Fruit fly (Drosophila melanogaster) whole organism, adult: Measurements from ENCODE around the gene bora.

Experiments
- CG11617 ChIP-seq: fragments of 200-800 bp; sonication (Bioruptor generic); optimal IDR thresholded peaks from 2 replicates; lab custom pipeline; 2017; ENCODE audit warnings: mild to moderate bottlenecking, missing biosample characterization, missing genetic modification reagents, missing genetic modification characterization
- CG12768 ChIP-seq: fragments of 200-800 bp; sonication (Bioruptor generic); optimal IDR thresholded peaks from 2 replicates; lab custom pipeline; 2017; ENCODE audit warnings: missing biosample characterization, missing genetic modification characterization, mild to moderate bottlenecking, moderate library complexity, missing genetic modification reagents
- CG14711 ChIP-seq: fragments of 200-800 bp; sonication (Bioruptor generic); optimal IDR thresholded peaks from 2 replicates; lab custom pipeline; 2018; ENCODE audit warnings: missing biosample characterization, mild to moderate bottlenecking, missing genetic modification characterization, moderate library complexity
- CG1620 ChIP-seq: fragments of 200-800 bp; sonication (Bioruptor generic); optimal IDR thresholded peaks from 2 replicates; lab custom pipeline; 2016; ENCODE audit warnings: missing biosample characterization, missing genetic modification characterization
- CG33017 ChIP-seq: fragments of 200-800 bp; sonication (Bioruptor generic); optimal IDR thresholded peaks from 2 replicates; lab custom pipeline; 2018; ENCODE audit warnings: missing biosample characterization, mild to moderate bottlenecking, missing genetic modification characterization, moderate library complexity
- CG5204 ChIP-seq: fragments of 200-800 bp; sonication (Bioruptor generic); optimal IDR thresholded peaks from 2 replicates; lab custom pipeline; 2016; ENCODE audit warnings: missing biosample characterization, missing genetic modification characterization
- CG7045 ChIP-seq: fragments of 200-800 bp; sonication (Bioruptor generic); optimal IDR thresholded peaks from 2 replicates; lab custom pipeline; 2017; ENCODE audit warnings: missing biosample characterization, mild to moderate bottlenecking, missing genetic modification characterization
- CG7101 ChIP-seq: fragments of 200-800 bp; sonication (Bioruptor generic); optimal IDR thresholded peaks from 2 replicates; lab custom pipeline; 2018; ENCODE audit warnings: missing biosample characterization, mild to moderate bottlenecking, missing genetic modification characterization, moderate library complexity
- Clk ChIP-seq: fragments of 200-800 bp; sonication (Bioruptor generic); optimal IDR thresholded peaks from 2 replicates; lab custom pipeline; 2017; ENCODE audit warnings: missing biosample characterization, missing genetic modification characterization
- Crg-1 ChIP-seq: fragments of 200-800 bp; sonication (Bioruptor generic); optimal IDR thresholded peaks from 2 replicates; lab custom pipeline; 2016; ENCODE audit warnings: missing biosample characterization, missing genetic modification characterization
- Hr96 ChIP-seq: fragments of 200-800 bp; sonication (Bioruptor generic); optimal IDR thresholded peaks from 2 replicates; lab custom pipeline; 2016; ENCODE audit warnings: missing biosample characterization, missing genetic modification characterization
- Mnt ChIP-seq: fragments of 200-800 bp; sonication (Bioruptor generic); optimal IDR thresholded peaks from 2 replicates; lab custom pipeline; 2016; ENCODE audit warnings: missing biosample characterization, mild to moderate bottlenecking, missing genetic modification characterization
- bab1 ChIP-seq: fragments of 200-800 bp; sonication (Bioruptor generic); optimal IDR thresholded peaks from 3 replicates; lab custom pipeline; 2019; ENCODE audit warnings: missing biosample characterization, mild to moderate bottlenecking, missing genetic modification characterization, moderate library complexity
- cic ChIP-seq: fragments of 200-800 bp; sonication (Bioruptor generic); optimal IDR thresholded peaks from 2 replicates; lab custom pipeline; 2017; ENCODE audit warnings: missing biosample characterization, mild to moderate bottlenecking, missing genetic modification characterization, moderate library complexity
- cnc ChIP-seq, 2 experiments: fragments of >200 bp; optimal IDR thresholded peaks; 2 replicates each; lab custom pipeline; 2017
- kay ChIP-seq: fragments of 200-800 bp; sonication (Bioruptor generic); peaks from one replicate; lab custom pipeline; 2016; ENCODE audit warnings: missing biosample characterization, missing genetic modification characterization, borderline replicate concordance
- ovo ChIP-seq: fragments of 200-800 bp; sonication (Bioruptor generic); optimal IDR thresholded peaks from 2 replicates; lab custom pipeline; 2016; ENCODE audit warnings: missing biosample characterization, missing genetic modification characterization
- pad ChIP-seq: fragments of 200-800 bp; sonication (Bioruptor generic); optimal IDR thresholded peaks from 3 replicates; lab custom pipeline; 2017; ENCODE audit warnings: missing biosample characterization, missing genetic modification characterization, mild to moderate bottlenecking, moderate library complexity, missing genetic modification reagents
- tj ChIP-seq: fragments of 200-800 bp; sonication (Bioruptor generic); optimal IDR thresholded peaks from 3 replicates; lab custom pipeline; 2017; ENCODE audit warnings: missing biosample characterization, mild to moderate bottlenecking, missing genetic modification characterization, moderate library complexity
- toe ChIP-seq: fragments of 200-800 bp; sonication (Bioruptor generic); optimal IDR thresholded peaks from 2 replicates; lab custom pipeline; 2016; ENCODE audit warnings: missing biosample characterization, missing genetic modification characterization

Gene bora

DNA sequence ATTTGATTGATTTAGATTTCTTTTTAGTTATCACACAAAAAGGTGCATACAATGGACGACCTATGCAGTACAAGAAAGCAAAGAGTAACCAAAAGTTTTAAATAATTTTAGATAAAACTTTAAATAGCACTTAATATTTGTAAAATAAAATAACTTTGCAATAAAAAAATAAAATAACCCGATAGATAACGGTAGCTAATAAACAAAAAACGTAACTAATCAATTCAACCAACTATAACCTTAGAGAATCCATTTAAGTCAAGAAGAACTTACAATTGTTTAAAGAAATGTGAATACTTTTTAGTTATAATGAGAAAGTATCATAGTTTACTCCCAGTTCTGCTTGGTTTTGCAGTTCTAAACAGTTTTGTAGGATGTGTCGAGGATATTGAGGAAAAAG, 13.2 kb upstream of the bora start, which contains the start of gene CG32201:
Gene CG32201 (plus strand): TSS at position 301 of the 400 bp plus-strand sequence.
- TF ChIP-seq cic (GFP tag; lab: Kevin White, UChicago): no peak
- no peak for TF ChIP-seq Crg-1 (GFP tag; lab: Kevin White, UChicago)
- TF ChIP-seq CG33017 (tag; lab: Kevin White, UChicago): no peak
- no peak for TF ChIP-seq CG5204 (GFP tag; lab: Kevin White, UChicago)
- TF ChIP-seq cnc (optimal IDR thresholded peaks at IDR 0.05; lab: Kevin White, UChicago): no peak
- TF ChIP-seq bab1 (GFP tag; lab: Kevin White, UChicago): no peak
- TF ChIP-seq CG7045 (GFP tag; lab: Kevin White, UChicago): no peak
- no peak for TF ChIP-seq CG14711 (tag; lab: Kevin White, UChicago)
- TF ChIP-seq tj: no peak
- TF ChIP-seq CG7101 (tag; lab: Kevin White, UChicago): no peak
- no peak for TF ChIP-seq kay
- no peak for TF ChIP-seq Mnt (GFP tag; lab: Kevin White, UChicago)
- TF ChIP-seq CG12768 (GFP tag; lab: Kevin White, UChicago): no peak
- no peak for TF ChIP-seq toe

DNA sequence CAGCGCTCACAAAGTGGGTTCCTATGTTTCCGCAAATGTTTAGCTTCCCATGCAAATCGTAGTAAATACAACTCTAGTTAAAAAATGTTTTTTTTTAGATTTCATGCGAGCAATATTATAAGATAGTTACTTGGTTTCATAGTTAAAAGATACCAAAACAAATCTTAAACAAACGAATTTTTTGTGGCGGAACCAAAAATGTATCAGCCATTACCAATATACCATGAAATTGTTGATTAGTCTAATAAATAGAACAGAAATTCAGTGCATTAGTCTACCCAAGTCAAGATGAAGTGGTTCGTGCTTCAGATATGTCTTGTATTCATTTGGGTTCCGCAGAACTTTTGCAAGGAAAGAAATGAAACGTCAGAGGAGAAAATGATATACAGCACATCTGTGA, 10.9 kb upstream of the bora start, which contains the start of gene CG32199:
Gene CG32199 (plus strand): TSS at position 301 of the 400 bp plus-strand sequence.
- TF ChIP-seq CG14711 (tag; lab: Kevin White, UChicago): no peak
- TF ChIP-seq Clk (GFP tag; lab: Kevin White, UChicago): no peak
- TF ChIP-seq CG33017 (tag; lab: Kevin White, UChicago): no peak
- TF ChIP-seq cic (GFP tag; lab: Kevin White, UChicago): no peak
- no peak for TF ChIP-seq Crg-1 (GFP tag; lab: Kevin White, UChicago)
- TF ChIP-seq tj: no peak
- no peak for TF ChIP-seq toe
- TF ChIP-seq cnc (optimal IDR thresholded peaks at IDR 0.05; lab: Kevin White, UChicago): no peak
- TF ChIP-seq Hr96 (GFP tag; lab: Kevin White, UChicago): no peak
- no peak for TF ChIP-seq Mnt (GFP tag; lab: Kevin White, UChicago)
- TF ChIP-seq CG1620 (GFP tag; lab: Kevin White, UChicago): no peak
- TF ChIP-seq CG5204 (GFP tag; lab: Kevin White, UChicago): no peak
- no peak for TF ChIP-seq CG7045 (GFP tag; lab: Kevin White, UChicago)
- TF ChIP-seq pad (GFP tag; lab: Kevin White, UChicago): no peak
- no peak for TF ChIP-seq ovo
- no peak for TF ChIP-seq CG12768 (GFP tag; lab: Kevin White, UChicago)
- no peak for TF ChIP-seq kay
- no peak for TF ChIP-seq CG11617 (GFP tag; lab: Kevin White, UChicago)

DNA sequence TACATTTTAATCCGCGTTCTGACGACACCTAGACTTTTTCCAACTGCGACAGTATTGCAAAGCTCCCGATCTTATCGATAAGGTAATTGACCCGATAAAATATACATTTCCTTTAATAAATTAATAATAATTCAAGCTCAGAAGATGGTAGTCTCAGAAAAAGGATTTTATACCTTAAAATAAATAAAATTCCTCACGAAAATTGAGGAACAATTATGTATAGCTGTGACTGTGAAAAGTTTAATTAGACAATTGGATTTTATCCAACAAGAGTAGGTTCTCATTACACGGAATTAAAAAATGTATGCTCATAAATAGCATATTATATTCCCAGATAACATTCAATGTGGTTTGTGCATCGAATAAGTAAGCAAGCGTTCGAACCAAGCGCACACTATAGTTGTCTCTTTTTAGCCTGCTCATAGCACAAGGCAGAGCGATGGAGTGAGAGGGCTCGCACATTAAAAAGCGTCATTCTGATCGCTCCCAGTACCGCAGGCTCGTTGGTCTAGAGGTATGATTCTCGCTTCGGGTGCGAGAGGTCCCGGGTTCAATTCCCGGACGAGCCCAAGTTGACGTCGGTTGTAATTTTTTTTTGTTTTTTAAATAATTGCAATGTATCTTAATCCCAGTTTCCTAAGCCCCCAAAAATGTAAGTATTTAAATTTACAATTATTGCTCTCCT, 4.5 kb upstream of the bora start, which contains the start of the genes CG13380 and CG4174:
Gene CG13380 (minus strand): TSS at position 51 of the 685 bp plus-strand sequence.
Gene CG4174 (minus strand): TSS at position 51 of the 685 bp plus-strand sequence.
- peak; percentile 47 for TF ChIP-seq bab1 (GFP tag; lab: Kevin White, UChicago)
- no peak for TF ChIP-seq kay
- TF ChIP-seq pad (GFP tag; lab: Kevin White, UChicago): peak; percentile 11

DNA sequence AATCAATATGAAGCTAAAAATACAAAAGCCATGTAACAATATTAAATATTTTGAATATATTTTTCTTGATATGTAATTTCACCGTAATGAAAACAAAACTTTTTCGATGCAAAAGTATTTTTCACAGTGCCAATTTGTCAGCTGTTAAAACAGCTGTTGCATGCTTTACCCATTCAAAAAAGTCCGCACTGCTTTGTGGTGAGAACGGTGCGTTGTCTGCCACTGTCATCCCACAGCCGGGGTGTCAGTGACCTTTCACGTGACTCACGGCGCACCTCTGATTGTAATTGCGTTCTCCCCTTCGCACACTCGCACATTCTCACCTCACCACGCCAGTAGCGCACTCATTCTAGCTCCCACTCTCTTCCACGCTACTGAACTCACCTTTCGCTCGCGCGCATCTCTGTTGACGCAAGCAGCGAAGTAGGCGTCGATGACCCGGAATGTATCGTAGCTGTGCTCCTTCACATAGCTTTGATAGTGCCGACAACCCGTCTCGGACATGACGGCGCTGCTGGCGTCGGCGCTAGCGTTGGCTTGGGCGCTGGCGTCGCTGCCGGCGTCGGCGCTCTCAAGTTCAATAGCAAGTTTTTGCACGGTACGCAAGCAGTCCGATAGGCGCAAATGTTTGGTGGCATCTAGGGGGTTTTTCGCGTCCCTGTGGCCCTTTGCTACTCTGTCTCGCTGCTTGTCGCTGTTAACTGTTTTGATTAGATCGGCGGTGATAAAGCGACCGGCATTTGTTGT, 1.3 kb upstream of the bora start:
- TF ChIP-seq CG5204 (GFP tag; lab: Kevin White, UChicago) (no peak), Crg-1 (GFP tag; lab: Kevin White, UChicago) (no peak), CG1620 (GFP tag; lab: Kevin White, UChicago) (no peak), Hr96 (GFP tag; lab: Kevin White, UChicago) (peak; percentile 30), CG14711 (tag; lab: Kevin White, UChicago) (no peak), CG33017 (tag; lab: Kevin White, UChicago) (no peak), CG12768 (GFP tag; lab: Kevin White, UChicago) (no peak), Mnt (GFP tag; lab: Kevin White, UChicago) (no peak), Clk (GFP tag; lab: Kevin White, UChicago) (no peak), cnc (optimal IDR thresholded peaks at IDR 0.05; lab: Kevin White, UChicago) (no peak), kay (no peak), tj (no peak), toe (no peak), CG7101 (tag; lab: Kevin White, UChicago) (peak; percentile 26), ovo (no peak), pad (GFP tag; lab: Kevin White, UChicago) (peak; percentile 79), bab1 (GFP tag; lab: Kevin White, UChicago) (peak; percentile 48), cic (GFP tag; lab: Kevin White, UChicago) (no peak), CG11617 (GFP tag; lab: Kevin White, UChicago) (no peak), CG7045 (GFP tag; lab: Kevin White, UChicago) (no peak)

DNA sequence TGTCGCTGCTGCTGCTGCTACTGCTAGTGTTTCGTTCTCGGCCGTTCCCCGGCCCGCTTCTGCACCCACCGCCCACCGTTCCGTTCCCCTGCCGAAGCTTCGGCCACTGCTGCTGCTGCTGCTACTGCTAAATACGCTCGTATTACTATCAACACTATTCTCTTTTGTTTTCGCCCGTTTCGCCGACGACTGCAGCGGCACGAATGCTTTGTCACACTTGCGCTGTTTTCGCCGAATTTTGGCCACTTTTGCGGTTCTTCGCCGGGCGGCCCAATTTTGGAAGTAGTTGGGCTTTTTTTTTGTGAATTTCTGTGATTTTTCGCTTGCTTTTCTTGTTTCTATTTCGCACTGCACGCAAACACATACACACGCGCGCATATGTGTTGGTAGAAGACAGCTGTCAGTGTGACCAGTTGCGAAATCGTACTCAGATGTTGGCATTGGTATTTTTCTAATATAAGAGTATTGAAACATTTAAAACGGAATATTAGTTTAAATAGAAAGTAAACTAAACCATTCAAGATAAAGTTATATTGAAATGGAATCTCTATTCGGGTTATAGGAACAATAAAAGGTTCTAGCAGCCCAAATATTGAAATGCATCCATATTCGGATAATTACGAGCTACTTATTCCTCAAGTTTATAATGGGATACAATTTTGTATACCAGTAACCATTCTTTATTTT, 614 bp upstream of the bora start, which contains the start of gene not:
Gene not (minus strand): TSS at position 395 of the 687 bp plus-strand sequence.
- TF ChIP-seq CG12768 (GFP tag; lab: Kevin White, UChicago): peak; percentile 33
- peak; percentile 17 for TF ChIP-seq bab1 (GFP tag; lab: Kevin White, UChicago)
- TF ChIP-seq CG7101 (tag; lab: Kevin White, UChicago): no peak
- TF ChIP-seq cic (GFP tag; lab: Kevin White, UChicago): peak; percentile 71
- peak; percentile 75 for TF ChIP-seq tj
